Worm (Caenorhabditis elegans): Measurements from ENCODE around the gene C54F6.6.
"Not testable (repeated sequence)": the region's sequence is repeated elsewhere in the genome, so short reads cannot be mapped to it uniquely, and the experiment has no call there.

C54F6.6 gene

DNA sequence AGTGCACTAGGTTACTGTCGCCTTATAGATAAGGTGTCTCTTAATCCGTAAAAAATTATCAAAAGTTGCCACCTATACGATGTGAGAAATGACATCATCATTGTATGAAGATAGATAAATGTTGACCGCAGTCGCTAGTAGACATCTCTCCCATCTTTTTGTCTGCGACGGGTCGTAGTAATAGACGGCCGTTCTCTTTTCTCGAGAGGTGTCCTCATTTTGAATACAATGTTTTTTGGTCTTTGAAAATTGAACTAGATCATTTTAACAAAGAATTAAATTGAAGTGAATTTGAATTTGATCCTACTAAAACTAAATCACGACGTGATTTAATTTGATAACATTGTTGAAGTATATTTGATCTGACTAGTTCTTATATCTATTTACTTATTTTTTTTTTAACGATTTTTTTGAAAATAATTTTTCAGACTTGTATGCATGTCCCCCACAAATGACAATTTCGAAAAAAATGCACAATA lies 14.9 kb upstream of the C54F6.6 start, which contains the start of the genes str-31 and nhr-172:
Gene str-31 (minus strand): TSS at position 101 of the 479 bp plus-strand sequence.
Gene nhr-172 (plus strand): TSS at position 429 of the 479 bp plus-strand sequence.
- TF ChIP-seq skn-1 (tag; optimal IDR thresholded peaks at IDR 0.05) (no peak), arid-1 (GFP tag; conservative IDR thresholded peaks at IDR 0.05) (no peak), nhr-6 (tag; optimal IDR thresholded peaks at IDR 0.05) (no peak), unc-130 (GFP tag; optimal IDR thresholded peaks at IDR 0.05) (no peak), hlh-11 (tag; optimal IDR thresholded peaks at IDR 0.05) (no peak), sdz-12 (GFP tag; optimal IDR thresholded peaks at IDR 0.05) (no peak), gei-8 (GFP tag; optimal IDR thresholded peaks at IDR 0.05) (no peak), lim-7 (GFP tag; IDR thresholded peaks at IDR 0.05) (no peak), madf-5 (GFP tag; IDR thresholded peaks at IDR 0.05) (no peak), ceh-20 (GFP tag; IDR thresholded peaks at IDR 0.05) (no peak), daf-8 (GFP tag; IDR thresholded peaks at IDR 0.05) (no peak), Y75B8A.6 (GFP tag; IDR thresholded peaks at IDR 0.05) (no peak), mes-2 (tag; optimal IDR thresholded peaks at IDR 0.05; ENCODE audit: poor library complexity, severe bottlenecking) (no peak)

DNA sequence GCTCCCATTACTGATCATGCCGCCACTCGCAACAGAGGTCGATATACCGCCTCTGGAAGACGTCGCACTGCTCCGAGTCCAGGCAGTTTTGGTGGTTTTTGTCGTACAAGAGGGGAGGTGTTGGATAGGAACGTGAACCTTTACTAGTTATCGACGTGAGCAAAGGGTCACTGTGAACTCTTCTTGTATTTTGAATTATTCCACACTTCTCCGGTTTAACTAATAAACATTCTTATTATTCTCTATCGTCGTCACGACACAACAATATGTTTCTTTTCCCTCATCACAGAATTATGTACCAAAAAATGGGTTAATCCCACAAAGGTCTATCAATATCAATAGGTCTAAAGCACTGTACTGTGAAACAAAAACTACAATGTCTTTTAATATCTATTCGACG lies 12.0 kb upstream of the C54F6.6 start, which contains the start of gene nhr-171:
Gene nhr-171 (plus strand): TSS at position 301 of the 400 bp plus-strand sequence.
- TF ChIP-seq Y5F2A.4 (GFP tag; optimal IDR thresholded peaks at IDR 0.05); nhr-237 (tag; optimal IDR thresholded peaks at IDR 0.05); Y75B8A.6 (GFP tag; IDR thresholded peaks at IDR 0.05): not testable (repeated sequence)

DNA sequence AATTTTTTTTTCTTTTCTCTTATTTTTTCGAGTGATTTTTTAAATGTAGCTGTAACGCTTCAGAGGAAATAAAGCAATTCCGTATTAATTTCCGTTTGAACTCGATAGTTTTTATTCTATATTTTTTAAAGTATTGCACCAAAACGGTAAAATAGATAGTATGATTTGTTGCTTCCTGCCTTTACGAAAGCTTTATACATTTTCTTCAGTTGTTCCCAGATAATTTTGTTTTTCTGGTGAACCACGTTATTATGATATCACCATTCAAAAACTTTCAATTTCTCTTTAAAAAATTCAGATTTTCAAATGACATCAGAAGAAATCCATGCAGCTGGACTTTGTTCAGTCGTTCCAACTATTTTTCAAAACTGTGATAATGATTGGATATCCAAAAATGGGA lies 8.6 kb upstream of the C54F6.6 start, which contains the start of gene srb-18:
Gene srb-18 (plus strand): TSS at position 301 of the 400 bp plus-strand sequence.
- no peak for TF ChIP-seq spr-1 (tag; optimal IDR thresholded peaks at IDR 0.05)

DNA sequence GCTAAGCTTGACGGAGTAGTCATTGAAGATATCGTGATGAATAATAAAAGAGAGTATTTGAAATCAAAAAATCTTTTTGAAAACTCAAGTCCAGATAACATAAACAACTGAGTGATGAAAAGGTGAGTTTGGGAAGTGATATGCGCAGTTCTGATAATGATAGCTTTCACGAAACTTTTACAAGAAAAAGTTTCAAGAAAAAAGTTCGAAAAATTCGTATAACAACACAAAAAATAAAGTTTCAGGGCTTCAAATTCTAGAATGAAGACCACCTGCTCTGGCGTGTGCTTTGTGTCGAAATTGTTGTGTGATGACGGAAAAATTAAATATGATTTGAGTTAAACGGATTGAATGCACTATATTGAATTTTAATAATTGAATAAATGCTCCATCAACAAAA lies 3.4 kb upstream of the C54F6.6 start, which contains the start of gene srb-19:
Gene srb-19 (minus strand): TSS at position 101 of the 400 bp plus-strand sequence.
- TF ChIP-seq madf-9 (GFP tag; conservative IDR thresholded peaks at IDR 0.05) (no peak), snpc-4 (tag; optimal IDR thresholded peaks at IDR 0.05) (no peak), ceh-32 (tag; optimal IDR thresholded peaks at IDR 0.05; ENCODE audit: poor library complexity) (no peak), Y5F2A.4 (GFP tag; optimal IDR thresholded peaks at IDR 0.05) (no peak), lin-39 (tag; optimal IDR thresholded peaks at IDR 0.05) (no peak), T26A8.4 (GFP tag; IDR thresholded peaks at IDR 0.05) (no peak), lin-38 (GFP tag; IDR thresholded peaks at IDR 0.05) (no peak), snpc-1.2 (GFP tag; IDR thresholded peaks at IDR 0.05) (no peak), R02D3.7 (tag; optimal IDR thresholded peaks at IDR 0.05) (no peak), nhr-10 (tag; optimal IDR thresholded peaks at IDR 0.05) (no peak)

DNA sequence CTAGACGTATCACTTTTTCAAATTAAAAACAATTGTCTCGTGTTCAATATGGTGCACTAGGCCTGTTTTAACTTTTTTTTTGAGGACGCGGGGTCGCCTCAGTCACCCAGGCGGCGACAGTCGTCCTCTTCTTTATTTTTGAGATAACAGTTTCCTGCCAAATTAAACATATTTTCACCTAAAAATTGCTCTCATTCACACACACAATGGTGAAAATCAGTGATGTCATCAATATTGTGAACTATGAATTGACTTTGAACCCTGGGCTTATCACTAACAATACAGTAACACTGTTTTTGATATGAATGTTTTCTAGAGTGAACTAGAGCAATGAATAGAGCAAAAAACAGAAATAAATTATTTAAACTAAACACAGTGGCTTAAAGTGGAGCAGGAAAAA lies 2.2 kb upstream of the C54F6.6 start:
- TF ChIP-seq unc-39 (tag; optimal IDR thresholded peaks at IDR 0.05) (no peak), daf-16 (GFP tag; optimal IDR thresholded peaks at IDR 0.05) (no peak), daf-16 (tag; optimal IDR thresholded peaks at IDR 0.05) (peak; percentile 94), F49E8.2 (tag; optimal IDR thresholded peaks at IDR 0.05; ENCODE audit: borderline replicate concordance) (no peak), nhr-28 (tag; optimal IDR thresholded peaks at IDR 0.05) (peak; percentile 41), pqm-1 (tag; optimal IDR thresholded peaks at IDR 0.05) (peak; percentile 58), nhr-77 (tag; optimal IDR thresholded peaks at IDR 0.05) (peak; percentile 22), nhr-48 (tag; optimal IDR thresholded peaks at IDR 0.05) (peak; percentile 19)

DNA sequence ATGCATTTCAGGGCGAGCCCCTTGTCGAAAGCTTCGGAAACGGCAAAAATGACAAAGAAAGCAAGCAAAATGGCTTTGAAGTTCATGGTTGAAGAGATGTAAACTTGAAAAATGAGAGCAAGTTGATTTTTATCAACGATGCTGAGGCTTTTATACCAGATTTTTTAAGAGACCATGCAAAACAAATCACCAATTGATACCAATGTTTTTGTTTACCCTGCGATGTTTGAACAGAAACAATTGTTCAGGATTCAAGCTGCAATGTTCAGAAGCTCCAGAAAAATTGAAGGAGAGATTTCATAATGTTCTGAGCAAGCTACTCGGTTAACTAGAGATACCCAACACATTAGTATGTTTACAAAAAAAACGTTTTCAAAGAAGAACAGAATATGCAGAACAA lies 1.2 kb upstream of the C54F6.6 start, which contains the start of gene C54F6.15:
Gene C54F6.15 (minus strand): TSS at position 101 of the 400 bp plus-strand sequence.
- TF ChIP-seq set-16 (GFP tag; IDR thresholded peaks at IDR 0.05) (no peak), D1046.2 (GFP tag; IDR thresholded peaks at IDR 0.05) (no peak), gei-8 (GFP tag; optimal IDR thresholded peaks at IDR 0.05) (no peak), hif-1 (tag; optimal IDR thresholded peaks at IDR 0.05) (no peak), spr-1 (tag; optimal IDR thresholded peaks at IDR 0.05) (no peak), madf-5 (GFP tag; IDR thresholded peaks at IDR 0.05) (no peak), ceh-20 (GFP tag; IDR thresholded peaks at IDR 0.05) (no peak), nhr-6 (tag; optimal IDR thresholded peaks at IDR 0.05) (no peak)
